Worm (Caenorhabditis elegans): Measurements from ENCODE around the gene F41G3.19.

The F41G3.19 gene

DNA sequence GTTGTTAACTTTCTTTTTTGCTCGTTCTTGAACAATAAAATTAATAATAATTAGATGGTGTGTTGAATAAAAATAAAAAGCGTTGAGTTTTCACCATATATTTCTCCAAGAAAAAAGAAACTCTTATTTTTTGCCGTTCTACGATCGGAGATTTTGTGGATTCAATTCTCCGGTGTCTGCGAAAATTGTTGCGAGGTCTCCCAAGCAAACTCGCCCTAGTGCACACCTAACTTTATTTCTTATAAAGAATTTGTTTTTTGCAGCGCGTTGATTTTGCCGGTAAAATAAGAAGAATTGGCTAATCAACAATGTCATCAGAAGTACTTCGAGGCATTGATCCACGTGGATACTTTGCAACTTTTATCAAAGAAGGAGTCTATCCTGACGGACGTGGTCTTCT lies 10.5 kb downstream of the F41G3.19 start, which contains the start of gene exos-8 (continued):
- TF ChIP-seq aly-2 (tag; optimal IDR thresholded peaks at IDR 0.05) = no peak
- peak; percentile 32 for TF ChIP-seq fos-1 (tag; optimal IDR thresholded peaks at IDR 0.05)
- no peak for TF ChIP-seq ztf-4 (tag; optimal IDR thresholded peaks at IDR 0.05)
- TF ChIP-seq nhr-21 (tag; optimal IDR thresholded peaks at IDR 0.05) = peak; percentile 13
- TF ChIP-seq elt-3 (tag; optimal IDR thresholded peaks at IDR 0.05) = no peak
- no peak for TF ChIP-seq snpc-4 (tag; optimal IDR thresholded peaks at IDR 0.05)
- peak; percentile 65 for TF ChIP-seq nhr-129 (tag; optimal IDR thresholded peaks at IDR 0.05)
- no peak for TF ChIP-seq ZK546.5 (tag; optimal IDR thresholded peaks at IDR 0.05)
- no peak for TF ChIP-seq gmeb-1 (tag; optimal IDR thresholded peaks at IDR 0.05)
- peak; percentile 68 for TF ChIP-seq C34F6.9 (tag; optimal IDR thresholded peaks at IDR 0.05)
- no peak for TF ChIP-seq nhr-10 (tag; optimal IDR thresholded peaks at IDR 0.05)
- no peak for TF ChIP-seq nhr-12 (tag; optimal IDR thresholded peaks at IDR 0.05)
- TF ChIP-seq ama-1 (optimal IDR thresholded peaks at IDR 0.05) = no peak

DNA sequence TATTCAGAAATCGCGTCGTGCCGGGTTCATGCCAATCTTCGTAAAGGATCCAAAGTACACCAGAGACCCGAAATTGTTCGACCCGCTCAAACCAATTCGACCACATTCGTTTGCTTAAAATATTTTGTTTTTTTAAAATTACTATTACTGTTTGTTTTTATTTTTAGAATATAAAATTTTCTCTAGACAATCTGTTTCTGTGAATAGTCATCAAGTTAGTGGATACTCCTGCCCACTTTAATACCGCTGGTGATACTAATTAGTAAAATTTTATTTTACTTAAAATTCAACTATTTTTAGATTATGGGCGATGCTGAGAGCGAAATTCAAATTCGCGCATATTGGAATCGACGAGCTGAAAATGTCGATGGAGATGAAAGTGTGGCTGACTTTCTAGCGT lies 15.3 kb downstream of the F41G3.19 start, which contains the start of gene T14B4.1:
Gene T14B4.1 (plus strand): TSS at position 301 of the 400 bp plus-strand sequence.
- TF ChIP-seq nhr-237 (tag; optimal IDR thresholded peaks at IDR 0.05) = no peak
- no peak for TF ChIP-seq Y55F3AM.14 (GFP tag; optimal IDR thresholded peaks at IDR 0.05)
- no peak for TF ChIP-seq nhr-77 (tag; optimal IDR thresholded peaks at IDR 0.05)
- no peak for TF ChIP-seq dmd-4 (tag; optimal IDR thresholded peaks at IDR 0.05)
- TF ChIP-seq sem-4 (tag; optimal IDR thresholded peaks at IDR 0.05) = no peak
- TF ChIP-seq elt-3 (tag; optimal IDR thresholded peaks at IDR 0.05) = no peak
- no peak for TF ChIP-seq nhr-12 (tag; optimal IDR thresholded peaks at IDR 0.05)
- TF ChIP-seq ZK546.5 (tag; optimal IDR thresholded peaks at IDR 0.05) = no peak
- no peak for TF ChIP-seq nhr-11 (tag; optimal IDR thresholded peaks at IDR 0.05)

DNA sequence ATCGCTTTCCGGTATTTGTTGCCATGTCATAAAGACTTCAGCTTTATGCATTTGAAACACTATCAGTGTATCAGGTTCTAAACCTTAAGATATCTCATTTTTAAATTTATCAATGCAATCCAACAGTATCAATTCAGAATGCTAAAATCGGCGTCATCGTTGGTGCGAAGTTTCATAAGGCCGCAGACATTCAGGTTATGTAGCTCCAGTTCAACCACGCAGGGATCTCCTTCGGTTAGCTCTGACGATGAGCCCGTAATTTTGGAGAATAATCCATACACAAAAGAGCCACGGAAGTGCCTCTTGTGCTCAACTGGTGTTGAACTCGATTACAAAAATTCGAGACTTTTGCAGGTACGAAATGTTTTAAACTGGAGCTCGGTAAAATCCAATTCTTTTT lies 15.9 kb downstream of the F41G3.19 start, which contains the start of gene mrps-18.C:
Gene mrps-18.C (plus strand): TSS at position 138 of the 400 bp plus-strand sequence.
- no peak for TF ChIP-seq ztf-1 (GFP tag; conservative IDR thresholded peaks at IDR 0.05)
- no peak for TF ChIP-seq sem-4 (tag; optimal IDR thresholded peaks at IDR 0.05)
- no peak for TF ChIP-seq mdl-1 (tag; optimal IDR thresholded peaks at IDR 0.05)
- TF ChIP-seq nhr-10 (tag; optimal IDR thresholded peaks at IDR 0.05) = no peak
- no peak for TF ChIP-seq ztf-4 (tag; optimal IDR thresholded peaks at IDR 0.05)
- no peak for TF ChIP-seq elt-1 (tag; optimal IDR thresholded peaks at IDR 0.05)
- no peak for TF ChIP-seq crh-2 (tag; optimal IDR thresholded peaks at IDR 0.05)
- TF ChIP-seq elt-3 (tag; optimal IDR thresholded peaks at IDR 0.05) = no peak
- TF ChIP-seq ama-1 (optimal IDR thresholded peaks at IDR 0.05) = no peak
- TF ChIP-seq ceh-82 (tag; optimal IDR thresholded peaks at IDR 0.05) = no peak
- no peak for TF ChIP-seq nhr-129 (tag; optimal IDR thresholded peaks at IDR 0.05)
- no peak for TF ChIP-seq snpc-4 (tag; optimal IDR thresholded peaks at IDR 0.05)
- TF ChIP-seq fos-1 (tag; optimal IDR thresholded peaks at IDR 0.05) = no peak
- no peak for TF ChIP-seq nhr-21 (tag; optimal IDR thresholded peaks at IDR 0.05)
- no peak for TF ChIP-seq nhr-77 (tag; optimal IDR thresholded peaks at IDR 0.05)
- no peak for TF ChIP-seq nhr-6 (tag; optimal IDR thresholded peaks at IDR 0.05)
- TF ChIP-seq ZK546.5 (tag; optimal IDR thresholded peaks at IDR 0.05) = no peak
- TF ChIP-seq lin-39 (tag; optimal IDR thresholded peaks at IDR 0.05) = no peak
- no peak for TF ChIP-seq Y55F3AM.14 (GFP tag; optimal IDR thresholded peaks at IDR 0.05)

DNA sequence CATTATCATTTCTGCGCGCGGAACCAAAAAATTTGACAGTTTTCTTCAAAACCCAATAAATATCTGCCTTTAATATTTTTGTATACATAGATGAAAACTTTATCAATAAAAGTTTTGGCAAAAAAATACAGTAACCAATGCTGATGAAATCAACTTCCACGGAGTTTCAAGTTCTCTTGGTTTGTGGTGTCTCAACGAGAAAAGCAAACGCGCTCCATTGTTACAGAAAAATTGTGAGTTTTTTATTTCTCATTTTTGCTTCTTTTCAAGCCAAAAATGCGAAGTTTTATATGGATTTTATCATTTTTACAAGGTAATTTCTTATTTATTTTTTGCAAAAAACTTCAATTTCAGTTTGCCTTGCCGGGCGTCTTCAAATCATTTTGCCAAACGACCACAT lies 17.3 kb downstream of the F41G3.19 start, which contains the start of gene T14B4.3:
Gene T14B4.3 (plus strand): TSS at position 264 of the 400 bp plus-strand sequence.
- TF ChIP-seq ztf-4 (tag; optimal IDR thresholded peaks at IDR 0.05) (no peak), egl-27 (tag; optimal IDR thresholded peaks at IDR 0.05) (no peak), gmeb-1 (tag; optimal IDR thresholded peaks at IDR 0.05) (peak; percentile 66), mdl-1 (tag; optimal IDR thresholded peaks at IDR 0.05) (no peak), mab-5 (tag; optimal IDR thresholded peaks at IDR 0.05) (no peak), snpc-4 (tag; optimal IDR thresholded peaks at IDR 0.05) (peak; percentile 2), unc-39 (tag; optimal IDR thresholded peaks at IDR 0.05) (no peak), nhr-21 (tag; optimal IDR thresholded peaks at IDR 0.05) (peak; percentile 40), sma-3 (GFP tag; optimal IDR thresholded peaks at IDR 0.05) (peak; percentile 72), C34F6.9 (tag; optimal IDR thresholded peaks at IDR 0.05) (peak; percentile 78), unc-62 (GFP tag; optimal IDR thresholded peaks at IDR 0.05) (no peak), ztf-11 (tag; optimal IDR thresholded peaks at IDR 0.05) (no peak), sem-4 (tag; optimal IDR thresholded peaks at IDR 0.05) (no peak), nhr-237 (tag; optimal IDR thresholded peaks at IDR 0.05) (no peak), nhr-11 (tag; optimal IDR thresholded peaks at IDR 0.05) (no peak), nhr-6 (tag; optimal IDR thresholded peaks at IDR 0.05) (no peak), elt-1 (tag; optimal IDR thresholded peaks at IDR 0.05) (no peak), elt-3 (tag; optimal IDR thresholded peaks at IDR 0.05) (no peak), unc-55 (GFP tag; optimal IDR thresholded peaks at IDR 0.05) (peak; percentile 87), lin-11 (tag; optimal IDR thresholded peaks at IDR 0.05) (no peak), ceh-82 (tag; optimal IDR thresholded peaks at IDR 0.05) (no peak), ZK546.5 (tag; optimal IDR thresholded peaks at IDR 0.05) (no peak), F13H6.1 (tag; optimal IDR thresholded peaks at IDR 0.05) (peak; percentile 50), nhr-23 (tag; optimal IDR thresholded peaks at IDR 0.05) (no peak), fos-1 (tag; optimal IDR thresholded peaks at IDR 0.05) (peak; percentile 29), nhr-25 (tag; optimal IDR thresholded peaks at IDR 0.05) (no peak), dmd-4 (tag; optimal IDR thresholded peaks at IDR 0.05) (no peak), nhr-129 (tag; optimal IDR thresholded peaks at IDR 0.05) (peak; percentile 65), Y55F3AM.14 (GFP tag; optimal IDR thresholded peaks at IDR 0.05) (no peak), alr-1 (tag; optimal IDR thresholded peaks at IDR 0.05) (no peak), mbf-1 (tag; optimal IDR thresholded peaks at IDR 0.05) (no peak), nhr-77 (tag; optimal IDR thresholded peaks at IDR 0.05) (no peak), R02D3.7 (tag; optimal IDR thresholded peaks at IDR 0.05) (no peak), aly-2 (tag; optimal IDR thresholded peaks at IDR 0.05) (no peak), ztf-1 (GFP tag; conservative IDR thresholded peaks at IDR 0.05) (no peak), ceh-16 (tag; optimal IDR thresholded peaks at IDR 0.05) (no peak), skn-1 (tag; optimal IDR thresholded peaks at IDR 0.05) (no peak), lsy-2 (tag; optimal IDR thresholded peaks at IDR 0.05) (peak; percentile 25 to 87), ama-1 (optimal IDR thresholded peaks at IDR 0.05) (no peak), peb-1 (tag; optimal IDR thresholded peaks at IDR 0.05) (no peak)
